Worm (Caenorhabditis elegans) whole organism, L4/young adult: ENCODE measurements around the gene K07H8.8.

Experiments
- dao-5 ChIP-seq: sonication (generic microtip); optimal IDR thresholded peaks from 2 replicates; lab custom pipeline; 2016; ENCODE audit warnings: missing genotype, missing genetic modification characterization, moderate library complexity, missing compliant biosample characterization
- him-1 ChIP-seq: sonication (generic microtip); optimal IDR thresholded peaks from 2 replicates; lab custom pipeline; 2016; ENCODE audit warnings: missing genotype, missing genetic modification reagents, missing genetic modification characterization, missing compliant biosample characterization

DNA sequence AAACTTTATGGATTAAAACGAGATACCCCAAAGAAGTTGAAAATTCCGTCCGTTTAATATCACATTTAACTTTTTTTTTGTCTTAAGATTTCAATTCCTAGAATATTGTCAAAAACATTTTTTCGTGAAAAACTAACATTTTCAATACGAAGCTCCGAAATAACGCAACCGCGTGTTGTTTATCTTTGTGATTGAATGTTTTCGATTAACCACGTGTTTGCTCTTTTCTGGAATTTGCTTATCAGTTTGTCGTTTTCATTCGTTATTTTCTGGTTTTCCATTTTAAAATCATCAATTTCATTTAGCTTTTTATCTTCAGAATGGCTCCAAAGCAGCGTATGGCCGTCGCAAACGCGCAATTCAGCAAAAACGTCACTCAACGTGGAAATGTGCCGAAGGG lies 42.9 kb downstream of the K07H8.8 start, which contains the start of gene serp-1.2:
- TF ChIP-seq him-1 (tag; lab: Kevin White, UChicago) (no peak), dao-5 (tag; lab: Kevin White, UChicago) (no peak)
